Fruit fly (Drosophila melanogaster): ENCODE measurements around the gene CG11722.

DNA sequence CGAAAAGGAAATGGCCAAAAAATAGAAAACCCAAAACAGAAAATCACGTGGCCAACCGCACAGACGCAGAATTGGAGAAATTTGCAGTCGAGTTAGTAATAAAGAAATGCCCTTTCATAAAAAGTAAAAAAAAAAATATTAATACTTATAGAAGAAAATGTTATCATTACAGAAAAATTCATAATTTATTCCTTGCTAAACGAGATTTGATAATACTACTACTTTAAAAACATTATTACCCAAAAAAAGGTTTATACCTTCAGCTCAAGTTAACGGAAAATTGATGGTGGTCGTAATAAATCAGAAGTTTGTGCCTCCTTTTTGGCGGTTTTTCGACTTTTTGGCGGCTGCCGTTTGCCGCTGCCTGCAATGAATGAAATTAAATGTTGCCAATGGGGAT is 17.0 kb downstream of the CG11722 start:
- TF ChIP-seq Ets21C (GFP tag; optimal IDR thresholded peaks at IDR 0.05) (no peak), CG6808 (GFP tag; optimal IDR thresholded peaks at IDR 0.05) (no peak), Smox (GFP tag; optimal IDR thresholded peaks at IDR 0.05) (no peak), Sox15 (GFP tag; optimal IDR thresholded peaks at IDR 0.05) (no peak), CG11902 (GFP tag; optimal IDR thresholded peaks at IDR 0.05) (no peak), fd59A (GFP tag; optimal IDR thresholded peaks at IDR 0.05) (no peak), dsx (GFP tag; optimal IDR thresholded peaks at IDR 0.05; ENCODE audit: poor library complexity, severe bottlenecking) (no peak), CG10669 (GFP tag; optimal IDR thresholded peaks at IDR 0.05) (no peak), esn (GFP tag; optimal IDR thresholded peaks at IDR 0.05) (no peak)

All from whole organism, prepupa.